Worm (Caenorhabditis elegans) whole organism, young adult: Measurements from ENCODE around the gene T14A8.2.

ENCODE experiments used
- C17E4.6 ChIP-seq: fragments of 200-800 bp; sonication (Bioruptor generic); IDR thresholded peaks from 2 replicates; pipeline ENCODE4 v1.3.6; 2022; ENCODE audit warnings: missing genetic modification reagents, missing genetic modification characterization, missing compliant biosample characterization
- F10E7.11 ChIP-seq: sonication (generic microtip); optimal IDR thresholded peaks from 2 replicates; lab custom pipeline; 2017; ENCODE audit warnings: mild to moderate bottlenecking, missing genetic modification characterization, moderate library complexity, missing compliant biosample characterization
- F23B12.7 ChIP-seq: sonication (generic microtip); optimal IDR thresholded peaks from 2 replicates; lab custom pipeline; 2017; ENCODE audit warnings: missing genetic modification characterization, mild to moderate bottlenecking, missing compliant biosample characterization, antibody characterized with exemption, moderate library complexity; ENCODE audit not compliant: insufficient read depth
- K12H6.12 ChIP-seq: fragments of 200-800 bp; sonication (Bioruptor generic); optimal IDR thresholded peaks from 2 replicates; lab custom pipeline; 2018; ENCODE audit warnings: mild to moderate bottlenecking, missing genetic modification characterization, missing compliant biosample characterization
- T26A5.8 ChIP-seq: sonication (generic microtip); optimal IDR thresholded peaks from 2 replicates; lab custom pipeline; 2016; ENCODE audit warnings: missing genetic modification characterization, missing compliant biosample characterization
- Y53F4B.3 ChIP-seq: fragments of 200-800 bp; sonication (Bioruptor generic); IDR thresholded peaks from 2 replicates; pipeline ENCODE4 v1.3.6; 2022; ENCODE audit warnings: missing genetic modification reagents, missing genetic modification characterization, missing compliant biosample characterization
- Y95B8A.8 ChIP-seq: fragments of 200-800 bp; sonication (Bioruptor generic); IDR thresholded peaks from 2 replicates; pipeline ENCODE4 v1.3.6; 2022; ENCODE audit warnings: missing genetic modification reagents, missing genetic modification characterization, missing compliant biosample characterization
- aptf-2 ChIP-seq: fragments of 200-800 bp; sonication (Bioruptor generic); conservative IDR thresholded peaks from 2 replicates; pipeline ENCODE4 v1.3.6; 2022; ENCODE audit warnings: missing genetic modification reagents, missing genetic modification characterization, missing compliant biosample characterization
- aptf-3 ChIP-seq: fragments of 200-800 bp; sonication (Bioruptor generic); IDR thresholded peaks from 2 replicates; pipeline ENCODE4 v1.3.6; 2022; ENCODE audit warnings: missing genetic modification characterization, missing compliant biosample characterization
- athp-1 ChIP-seq: sonication (generic microtip); optimal IDR thresholded peaks from 2 replicates; lab custom pipeline; 2017; ENCODE audit warnings: mild to moderate bottlenecking, missing genetic modification characterization, missing compliant biosample characterization
- attf-6 ChIP-seq: fragments of 200-800 bp; sonication (Bioruptor generic); IDR thresholded peaks from 2 replicates; pipeline ENCODE4 v1.3.6; 2022; ENCODE audit warnings: missing genetic modification reagents, missing genetic modification characterization, missing compliant biosample characterization
- ceh-27 ChIP-seq: fragments of 200-800 bp; sonication (Bioruptor generic); optimal IDR thresholded peaks from 2 replicates; lab custom pipeline; 2018; ENCODE audit warnings: mild to moderate bottlenecking, missing genetic modification characterization, moderate library complexity, missing compliant biosample characterization
- ceh-79 ChIP-seq: sonication (generic microtip); optimal IDR thresholded peaks from 2 replicates; lab custom pipeline; 2017; ENCODE audit warnings: mild to moderate bottlenecking, missing genetic modification characterization, missing compliant biosample characterization
- chd-7 ChIP-seq: sonication (generic microtip); optimal IDR thresholded peaks from 2 replicates; lab custom pipeline; 2016; ENCODE audit warnings: mild to moderate bottlenecking, missing genetic modification characterization, moderate library complexity, missing compliant biosample characterization
- dpff-1 ChIP-seq: sonication (generic microtip); optimal IDR thresholded peaks from 2 replicates; lab custom pipeline; 2017; ENCODE audit warnings: mild to moderate bottlenecking, missing genetic modification characterization, missing compliant biosample characterization
- efl-1 ChIP-seq: fragments of 150-350 bp; optimal IDR thresholded peaks from 2 replicates; lab custom pipeline; 2014; ENCODE audit warnings: missing biosample characterization, missing genetic modification reagents, missing genetic modification characterization
- egrh-3 ChIP-seq: fragments of 200-800 bp; sonication (Bioruptor generic); IDR thresholded peaks from 2 replicates; pipeline ENCODE4 v1.3.6; 2022; ENCODE audit warnings: missing genetic modification reagents, missing genetic modification characterization, missing compliant biosample characterization
- ets-4 ChIP-seq: fragments of 200-800 bp; sonication (Bioruptor generic); optimal IDR thresholded peaks from 2 replicates; lab custom pipeline; 2018; ENCODE audit warnings: mild to moderate bottlenecking, missing genetic modification characterization, missing compliant biosample characterization
- fkh-3 ChIP-seq: sonication (generic microtip); optimal IDR thresholded peaks from 2 replicates; lab custom pipeline; 2016; ENCODE audit warnings: mild to moderate bottlenecking, missing genetic modification characterization, missing compliant biosample characterization
- him-1 ChIP-seq: sonication (generic microtip); optimal IDR thresholded peaks from 2 replicates; lab custom pipeline; 2016; ENCODE audit warnings: missing genotype, missing genetic modification reagents, missing genetic modification characterization, missing compliant biosample characterization
- hlh-12 ChIP-seq: sonication (generic microtip); optimal IDR thresholded peaks from 2 replicates; lab custom pipeline; 2016; ENCODE audit warnings: missing genetic modification characterization, missing compliant biosample characterization
- hmg-20 ChIP-seq: fragments of 200-800 bp; sonication (Bioruptor generic); IDR thresholded peaks from 2 replicates; pipeline ENCODE4 v1.3.6; 2022; ENCODE audit warnings: missing genetic modification reagents, missing genetic modification characterization, missing compliant biosample characterization
- let-526 ChIP-seq: fragments of 200-800 bp; sonication (Bioruptor generic); IDR thresholded peaks from 2 replicates; pipeline ENCODE4 v1.3.6; 2022; ENCODE audit warnings: missing genetic modification reagents, missing genetic modification characterization, missing compliant biosample characterization
- lin-35 ChIP-seq, 3 experiments: fragments of 150-350 bp in 2 of 3; sonication (generic microtip) in 1 of 3; optimal IDR thresholded peaks; 2 replicates each; lab custom pipeline; 2014 to 2018; ENCODE audit warnings: missing biosample characterization in 3 of 3, missing genetic modification characterization in 3 of 3, missing genetic modification reagents in 3 of 3
- lin-40 ChIP-seq: sonication (generic microtip); optimal IDR thresholded peaks from 2 replicates; lab custom pipeline; 2016; ENCODE audit warnings: missing genetic modification characterization, mild to moderate bottlenecking, missing compliant biosample characterization, missing genotype, missing genetic modification reagents
- lsy-27 ChIP-seq: sonication (generic microtip); optimal IDR thresholded peaks from 2 replicates; lab custom pipeline; 2017; ENCODE audit warnings: missing genetic modification characterization, mild to moderate bottlenecking, missing compliant biosample characterization, antibody characterized with exemption, missing genotype, borderline replicate concordance; ENCODE audit not compliant: insufficient read depth
- madf-3 ChIP-seq: fragments of 200-800 bp; sonication (Bioruptor generic); IDR thresholded peaks from 2 replicates; pipeline ENCODE4 v1.3.6; 2022; ENCODE audit warnings: missing genetic modification reagents, missing genetic modification characterization, missing compliant biosample characterization
- mcd-1 ChIP-seq: fragments of 200-800 bp; sonication (Bioruptor generic); IDR thresholded peaks from 2 replicates; pipeline ENCODE4 v1.3.6; 2022; ENCODE audit warnings: missing genetic modification reagents, missing genetic modification characterization, missing compliant biosample characterization
- mes-4 ChIP-seq: sonication (generic microtip); optimal IDR thresholded peaks from 2 replicates; lab custom pipeline; 2016; ENCODE audit warnings: missing genotype, missing genetic modification characterization, missing compliant biosample characterization
- nfya-2 ChIP-seq: fragments of 200-800 bp; sonication (Bioruptor generic); IDR thresholded peaks from 2 replicates; pipeline ENCODE4 v1.3.6; 2022; ENCODE audit warnings: missing genetic modification reagents, missing genetic modification characterization, missing compliant biosample characterization
- nfyb-1 ChIP-seq: fragments of 200-800 bp; sonication (Bioruptor generic); IDR thresholded peaks from 2 replicates; pipeline ENCODE4 v1.3.6; 2022; ENCODE audit warnings: missing genetic modification reagents, missing genetic modification characterization, missing compliant biosample characterization
- nhr-80 ChIP-seq: sonication (generic microtip); optimal IDR thresholded peaks from 2 replicates; lab custom pipeline; 2016; ENCODE audit warnings: missing genetic modification characterization, missing compliant biosample characterization
- pha-4 ChIP-seq: fragments of 150-350 bp; sonication (generic microtip); optimal IDR thresholded peaks from 2 replicates; lab custom pipeline; 2014; ENCODE audit warnings: missing biosample characterization, missing genetic modification reagents, missing genetic modification characterization
- rec-8 ChIP-seq, 2 experiments: sonication (generic microtip); optimal IDR thresholded peaks; 2 replicates each; lab custom pipeline; 2016; ENCODE audit warnings: mild to moderate bottlenecking in 2 of 2, missing genetic modification characterization in 2 of 2, missing genetic modification reagents in 2 of 2, missing genotype in 2 of 2, missing biosample characterization in 1 of 2, missing compliant biosample characterization in 1 of 2, moderate library complexity in 1 of 2
- sea-2 ChIP-seq: fragments of 200-800 bp; sonication (Bioruptor generic); IDR thresholded peaks from 2 replicates; pipeline ENCODE4 v1.3.6; 2022; ENCODE audit warnings: missing genetic modification characterization, missing compliant biosample characterization
- snpc-1.1 ChIP-seq: sonication (generic microtip); optimal IDR thresholded peaks from 2 replicates; lab custom pipeline; 2017; ENCODE audit warnings: missing genetic modification characterization, mild to moderate bottlenecking, missing compliant biosample characterization, antibody characterized with exemption, moderate library complexity, missing genotype, missing genetic modification reagents; ENCODE audit not compliant: insufficient read depth
- snpc-1.3 ChIP-seq: sonication (generic microtip); optimal IDR thresholded peaks from 2 replicates; lab custom pipeline; 2017; ENCODE audit warnings: missing genetic modification characterization, mild to moderate bottlenecking, missing compliant biosample characterization, antibody characterized with exemption, moderate library complexity, missing genotype, missing genetic modification reagents; ENCODE audit not compliant: insufficient read depth
- snpc-4 ChIP-seq, 5 experiments: fragments of 150-350 bp in 1 of 5; sonication (generic microtip) in 4 of 5; optimal IDR thresholded peaks; 2 replicates each; lab custom pipeline; 2014 to 2018; ENCODE audit warnings: missing genetic modification characterization in 5 of 5, missing biosample characterization in 3 of 5, antibody characterized with exemption in 2 of 5, mild to moderate bottlenecking in 2 of 5, missing compliant biosample characterization in 2 of 5, missing genotype in 2 of 5, moderate library complexity in 2 of 5, missing genetic modification reagents in 1 of 5
- tbp1 ChIP-seq: fragments of 200-800 bp; sonication (Bioruptor generic); optimal IDR thresholded peaks from 2 replicates; lab custom pipeline; 2018; ENCODE audit warnings: mild to moderate bottlenecking, missing genetic modification characterization, missing compliant biosample characterization
- unc-130 ChIP-seq: sonication (generic microtip); optimal IDR thresholded peaks from 2 replicates; lab custom pipeline; 2016; ENCODE audit warnings: missing genetic modification reagents, missing genetic modification characterization, missing compliant biosample characterization
- unc-62 ChIP-seq: fragments of 150-350 bp; optimal IDR thresholded peaks from 2 replicates; lab custom pipeline; 2014; ENCODE audit warnings: missing biosample characterization, missing genetic modification reagents, missing genetic modification characterization
- xnd-1 ChIP-seq: sonication (generic microtip); optimal IDR thresholded peaks from 2 replicates; lab custom pipeline; 2016; ENCODE audit warnings: missing genotype, missing genetic modification reagents, missing genetic modification characterization, missing compliant biosample characterization
- zim-3 ChIP-seq: sonication (generic microtip); optimal IDR thresholded peaks from 2 replicates; lab custom pipeline; 2017; ENCODE audit warnings: mild to moderate bottlenecking, missing genetic modification characterization, moderate library complexity, missing compliant biosample characterization
- ztf-25 ChIP-seq: fragments of 200-800 bp; sonication (Bioruptor generic); IDR thresholded peaks from 2 replicates; pipeline ENCODE4 v1.3.6; 2022; ENCODE audit warnings: missing genetic modification reagents, missing genetic modification characterization, missing compliant biosample characterization
- ztf-28 ChIP-seq: fragments of 200-800 bp; sonication (Bioruptor generic); IDR thresholded peaks from 2 replicates; pipeline ENCODE4 v1.3.6; 2022; ENCODE audit warnings: missing genetic modification reagents, missing genetic modification characterization, missing compliant biosample characterization

T14A8.2 gene

DNA sequence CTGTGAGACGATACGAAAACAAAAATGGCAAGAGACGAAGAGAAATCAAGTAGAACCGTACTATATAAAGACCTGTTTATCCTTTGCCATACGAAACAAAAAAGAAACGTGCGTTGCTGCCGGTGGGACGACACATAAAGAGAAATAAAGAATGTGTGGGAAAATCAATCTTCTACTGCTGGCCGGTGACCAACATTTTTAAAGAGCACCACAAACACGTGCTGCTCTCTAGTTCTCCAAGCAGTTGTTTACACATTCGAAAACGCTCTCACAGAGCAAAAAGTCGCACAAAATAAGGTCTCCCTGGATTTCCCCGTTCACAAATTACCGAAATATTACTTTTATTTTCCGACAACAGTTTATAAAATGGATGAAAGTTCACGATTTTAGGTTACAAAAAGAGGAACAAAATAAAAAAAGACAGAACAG lies 32.9 kb downstream of the T14A8.2 start, which contains the start of gene imp-3 (continued):
- no peak for TF ChIP-seq efl-1 (GFP tag; lab: Kevin White, UChicago)
- TF ChIP-seq lin-40 (tag; lab: Kevin White, UChicago), result peak; percentile 60
- TF ChIP-seq lin-35 (GFP tag; optimal IDR thresholded peaks at IDR 0.05; lab: Kevin White, UChicago), result peak in 1 of 3 experiments; percentile 65
- TF ChIP-seq let-526 (GFP tag; lab: Robert Waterston, UW), result no peak
- peak; percentile 69 for TF ChIP-seq F10E7.11 (tag; lab: Kevin White, UChicago)
- no peak for TF ChIP-seq him-1 (tag; lab: Kevin White, UChicago)
- TF ChIP-seq attf-6 (GFP tag; lab: Robert Waterston, UW), result no peak; the same call in 1 of the 2 replicates
- peak; percentile 7 for TF ChIP-seq dpff-1 (tag; lab: Kevin White, UChicago)

DNA sequence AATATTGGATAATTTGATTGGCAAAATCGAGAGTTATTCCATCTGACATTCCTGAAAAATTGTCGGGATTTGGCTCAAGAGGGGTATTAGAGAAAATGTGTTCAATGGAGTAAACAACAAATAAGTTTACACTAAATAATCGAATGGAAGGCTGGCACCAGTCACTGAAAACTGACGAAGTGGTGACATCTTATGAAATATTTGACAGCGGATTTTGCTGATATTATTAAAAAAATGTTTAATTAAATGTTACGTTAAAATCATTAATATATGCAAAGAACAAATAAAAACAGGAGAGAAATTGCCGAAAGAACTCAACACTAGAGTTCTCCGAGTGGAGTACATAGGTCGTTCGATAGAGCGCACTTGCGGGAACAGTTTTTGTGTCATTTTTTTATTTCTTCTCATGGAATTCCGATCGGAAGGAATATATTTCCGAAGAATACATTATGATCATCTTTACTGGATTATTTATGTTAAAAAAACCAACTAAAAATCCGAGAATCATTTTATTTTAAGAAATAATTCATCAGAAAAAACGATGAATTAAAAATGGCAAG lies 36.8 kb downstream of the T14A8.2 start, which contains the start of gene tag-322:
Gene tag-322 (minus strand): TSS at position 51 of the 560 bp plus-strand sequence.
- TF ChIP-seq tbp1 (GFP tag; lab: Kevin White, UChicago), result peak; percentile 16
- no peak for TF ChIP-seq snpc-1.1 (tag; lab: Kevin White, UChicago)
- no peak for TF ChIP-seq fkh-3 (tag; lab: Kevin White, UChicago)
- peak; percentile 58 for TF ChIP-seq snpc-1.3 (tag; lab: Kevin White, UChicago)
- peak; percentile 41 for TF ChIP-seq lin-40 (tag; lab: Kevin White, UChicago)
- TF ChIP-seq unc-62 (GFP tag; lab: Kevin White, UChicago), result no peak
- peak; percentile 28 for TF ChIP-seq F23B12.7 (tag; lab: Kevin White, UChicago)
- TF ChIP-seq madf-3 (GFP tag; lab: Robert Waterston, UW), result no peak
- TF ChIP-seq nfya-2 (GFP tag; lab: Robert Waterston, UW), result no peak
- no peak for TF ChIP-seq rec-8 (tag; optimal IDR thresholded peaks at IDR 0.05; lab: Kevin White, UChicago)
- TF ChIP-seq aptf-2 (GFP tag; lab: Robert Waterston, UW), result no peak
- TF ChIP-seq lsy-27 (tag; lab: Kevin White, UChicago), result no peak
- TF ChIP-seq ztf-28, result no peak
- no peak for TF ChIP-seq Y53F4B.3 (GFP tag; lab: Robert Waterston, UW)
- TF ChIP-seq zim-3 (tag; lab: Kevin White, UChicago), result no peak
- no peak for TF ChIP-seq ceh-79 (tag; lab: Kevin White, UChicago)
- TF ChIP-seq egrh-3 (GFP tag; lab: Robert Waterston, UW), result no peak
- TF ChIP-seq C17E4.6 (GFP tag; lab: Robert Waterston, UW), result no peak
- TF ChIP-seq hmg-20, result no peak
- TF ChIP-seq mcd-1 (GFP tag; lab: Robert Waterston, UW), result peak; percentile 93
- TF ChIP-seq sea-2 (GFP tag; lab: Robert Waterston, UW), result no peak
- TF ChIP-seq pha-4, result no peak
- TF ChIP-seq T26A5.8 (tag; lab: Kevin White, UChicago), result no peak
- no peak for TF ChIP-seq K12H6.12 (tag; lab: Kevin White, UChicago)
- TF ChIP-seq nhr-80 (tag; lab: Kevin White, UChicago), result no peak
- no peak for TF ChIP-seq hlh-12 (tag; lab: Kevin White, UChicago)
- no peak for TF ChIP-seq mes-4 (tag; lab: Kevin White, UChicago)
- TF ChIP-seq athp-1 (tag; lab: Kevin White, UChicago), result no peak
- no peak for TF ChIP-seq aptf-3 (GFP tag; lab: Robert Waterston, UW)
- no peak for TF ChIP-seq ets-4 (GFP tag; lab: Kevin White, UChicago)
- TF ChIP-seq unc-130 (GFP tag; lab: Kevin White, UChicago), result no peak
- TF ChIP-seq xnd-1 (tag; lab: Kevin White, UChicago), result no peak
- TF ChIP-seq snpc-4 (GFP tag; optimal IDR thresholded peaks at IDR 0.05; lab: Kevin White, UChicago), result no peak
- TF ChIP-seq snpc-4 (tag; optimal IDR thresholded peaks at IDR 0.05; lab: Kevin White, UChicago), result peak in 2 of 4 experiments; percentile 19 to 42
- TF ChIP-seq ceh-27, result peak; percentile 1
- peak; percentile 62; the same call in 1 of the 2 replicates for TF ChIP-seq nfyb-1
- no peak for TF ChIP-seq chd-7
- peak in 1 of 3 experiments; percentile 62 for TF ChIP-seq lin-35 (GFP tag; optimal IDR thresholded peaks at IDR 0.05; lab: Kevin White, UChicago)
- no peak for TF ChIP-seq ztf-25 (GFP tag; lab: Robert Waterston, UW)
- no peak for TF ChIP-seq Y95B8A.8 (GFP tag; lab: Robert Waterston, UW)
